Worm (Caenorhabditis elegans) whole organism, late embryonic: ENCODE measurements around the gene unc-23.

Experiments used
- K02D7.2 ChIP-seq: sonication (generic microtip); optimal IDR thresholded peaks from 2 replicates; lab custom pipeline; 2017; ENCODE audit warnings: mild to moderate bottlenecking, missing genetic modification characterization, missing compliant biosample characterization
- ceh-45 ChIP-seq: fragments of 200-800 bp; sonication (Bioruptor generic); IDR thresholded peaks from 2 replicates; pipeline ENCODE4 v1.3.6; 2022; ENCODE audit warnings: missing genetic modification reagents, missing genetic modification characterization, missing compliant biosample characterization
- elt-4 ChIP-seq: sonication (generic microtip); optimal IDR thresholded peaks from 2 replicates; lab custom pipeline; 2016; ENCODE audit warnings: missing genetic modification characterization, missing compliant biosample characterization
- fkh-10 ChIP-seq: fragments of 150-350 bp; optimal IDR thresholded peaks from 2 replicates; lab custom pipeline; 2014; ENCODE audit warnings: missing biosample characterization, missing genetic modification reagents, missing genetic modification characterization
- pqm-1 ChIP-seq: sonication (generic microtip); optimal IDR thresholded peaks from 2 replicates; lab custom pipeline; 2016; ENCODE audit warnings: missing genetic modification characterization, missing compliant biosample characterization
- sox-2 ChIP-seq: fragments of 200-800 bp; sonication (Bioruptor generic); IDR thresholded peaks from 2 replicates; pipeline ENCODE4 v1.3.6; 2022; ENCODE audit warnings: missing genetic modification reagents, missing genetic modification characterization, missing compliant biosample characterization
- tbx-7 ChIP-seq: sonication (generic microtip); optimal IDR thresholded peaks from 2 replicates; lab custom pipeline; 2016; ENCODE audit warnings: missing genotype, missing genetic modification characterization, missing compliant biosample characterization

- TF ChIP-seq sox-2 (GFP tag; lab: Robert Waterston, UW) (no peak), elt-4 (no peak), ceh-45 (GFP tag; lab: Robert Waterston, UW) (no peak), fkh-10 (no peak), tbx-7 (tag; lab: Kevin White, UChicago) (no peak), pqm-1 (tag; lab: Kevin White, UChicago) (no peak), K02D7.2 (tag; lab: Kevin White, UChicago) (no peak)
Observed at ce11 chrV:8936791-8937475, 774 bp downstream of the unc-23 start.
